Worm (Caenorhabditis elegans) whole organism, late embryonic: ENCODE measurements around the gene Y22D7AR.14.

ENCODE experiments used
- C08G9.2 ChIP-seq: sonication (generic microtip); optimal IDR thresholded peaks from 2 replicates; lab custom pipeline; 2016; ENCODE audit warnings: mild to moderate bottlenecking, missing genetic modification characterization, moderate library complexity, missing compliant biosample characterization
- T23F11.4 ChIP-seq: fragments of 200-800 bp; sonication (Bioruptor generic); optimal IDR thresholded peaks from 2 replicates; lab custom pipeline; 2018; ENCODE audit warnings: mild to moderate bottlenecking, missing genetic modification characterization, missing compliant biosample characterization
- ahr-1 ChIP-seq: sonication (generic microtip); optimal IDR thresholded peaks from 2 replicates; lab custom pipeline; 2016; ENCODE audit warnings: missing genetic modification characterization, missing compliant biosample characterization
- ceh-22 ChIP-seq: sonication (generic microtip); optimal IDR thresholded peaks from 2 replicates; lab custom pipeline; 2017; ENCODE audit warnings: missing biosample characterization, missing genetic modification characterization
- ceh-34 ChIP-seq: sonication (generic microtip); optimal IDR thresholded peaks from 2 replicates; lab custom pipeline; 2016; ENCODE audit warnings: mild to moderate bottlenecking, missing genetic modification characterization, missing compliant biosample characterization
- ceh-45 ChIP-seq: fragments of 200-800 bp; sonication (Bioruptor generic); IDR thresholded peaks from 2 replicates; pipeline ENCODE4 v1.3.6; 2022; ENCODE audit warnings: missing genetic modification reagents, missing genetic modification characterization, missing compliant biosample characterization
- dmd-4 ChIP-seq: sonication (generic microtip); optimal IDR thresholded peaks from 2 replicates; lab custom pipeline; 2016; ENCODE audit warnings: borderline replicate concordance, missing genetic modification characterization, missing compliant biosample characterization
- dve-1 ChIP-seq: sonication (generic microtip); optimal IDR thresholded peaks from 2 replicates; lab custom pipeline; 2017; ENCODE audit warnings: antibody characterized with exemption, mild to moderate bottlenecking, missing genetic modification characterization, missing compliant biosample characterization
- elt-2 ChIP-seq: sonication (generic microtip); optimal IDR thresholded peaks from 2 replicates; lab custom pipeline; 2016; ENCODE audit warnings: missing genetic modification reagents, missing genetic modification characterization, missing compliant biosample characterization
- eyg-1 ChIP-seq: sonication (generic microtip); optimal IDR thresholded peaks from 2 replicates; lab custom pipeline; 2016; ENCODE audit warnings: missing genotype, missing genetic modification characterization, missing compliant biosample characterization
- gmeb-2 ChIP-seq: sonication (generic microtip); optimal IDR thresholded peaks from 2 replicates; lab custom pipeline; 2016; ENCODE audit warnings: missing genetic modification characterization, inconsistent platforms, missing compliant biosample characterization
- hlh-13 ChIP-seq: fragments of 200-800 bp; sonication (Bioruptor generic); optimal IDR thresholded peaks from 2 replicates; lab custom pipeline; 2018; ENCODE audit warnings: mild to moderate bottlenecking, missing genetic modification characterization, missing compliant biosample characterization
- lin-11 ChIP-seq: fragments of 200-800 bp; sonication (Bioruptor generic); optimal IDR thresholded peaks from 2 replicates; lab custom pipeline; 2018; ENCODE audit warnings: mild to moderate bottlenecking, missing genetic modification characterization, missing compliant biosample characterization
- nhr-11 ChIP-seq: fragments of 150-350 bp; optimal IDR thresholded peaks from 2 replicates; lab custom pipeline; 2014; ENCODE audit warnings: missing biosample characterization, missing genetic modification characterization
- nhr-232 ChIP-seq: sonication (generic microtip); optimal IDR thresholded peaks from 2 replicates; lab custom pipeline; 2016; ENCODE audit warnings: missing genetic modification characterization, missing compliant biosample characterization
- pax-1 ChIP-seq: fragments of 150-350 bp; optimal IDR thresholded peaks from 2 replicates; lab custom pipeline; 2014; ENCODE audit warnings: missing biosample characterization, missing genetic modification characterization
- pha-2 ChIP-seq: sonication (generic microtip); optimal IDR thresholded peaks from 2 replicates; lab custom pipeline; 2017; ENCODE audit warnings: mild to moderate bottlenecking, missing genetic modification characterization, missing compliant biosample characterization
- pros-1 ChIP-seq: fragments of 150-350 bp; optimal IDR thresholded peaks from 2 replicates; lab custom pipeline; 2014; ENCODE audit warnings: missing biosample characterization, missing genetic modification reagents, missing genetic modification characterization
- ref-2 ChIP-seq: sonication (generic microtip); optimal IDR thresholded peaks from 2 replicates; lab custom pipeline; 2016; ENCODE audit warnings: missing genetic modification characterization, missing compliant biosample characterization
- rnt-1 ChIP-seq: sonication (generic microtip); optimal IDR thresholded peaks from 2 replicates; lab custom pipeline; 2016; ENCODE audit warnings: missing genetic modification characterization, missing compliant biosample characterization
- sdc-2 ChIP-seq: sonication (generic microtip); optimal IDR thresholded peaks from 2 replicates; lab custom pipeline; 2016; ENCODE audit warnings: missing genotype, missing genetic modification characterization, missing compliant biosample characterization
- sox-2 ChIP-seq: fragments of 200-800 bp; sonication (Bioruptor generic); IDR thresholded peaks from 2 replicates; pipeline ENCODE4 v1.3.6; 2022; ENCODE audit warnings: missing genetic modification reagents, missing genetic modification characterization, missing compliant biosample characterization
- syd-9 ChIP-seq: sonication (generic microtip); optimal IDR thresholded peaks from 2 replicates; lab custom pipeline; 2016; ENCODE audit warnings: mild to moderate bottlenecking, missing genetic modification characterization, moderate library complexity, missing compliant biosample characterization
- ttx-3 ChIP-seq: sonication (generic microtip); optimal IDR thresholded peaks from 2 replicates; lab custom pipeline; 2016; ENCODE audit warnings: missing genetic modification reagents, missing genetic modification characterization, missing compliant biosample characterization

Gene Y22D7AR.14

ce11 chrIII:1652181-1652580 lies 37.6 kb downstream of the Y22D7AR.14 start, which contains the start of gene Y22D7AL.1:
TSS of gene Y22D7AL.1 (plus strand) at chrIII:1652481.
- TF ChIP-seq ref-2 (no peak), eyg-1 (tag; lab: Kevin White, UChicago) (no peak)

DNA sequence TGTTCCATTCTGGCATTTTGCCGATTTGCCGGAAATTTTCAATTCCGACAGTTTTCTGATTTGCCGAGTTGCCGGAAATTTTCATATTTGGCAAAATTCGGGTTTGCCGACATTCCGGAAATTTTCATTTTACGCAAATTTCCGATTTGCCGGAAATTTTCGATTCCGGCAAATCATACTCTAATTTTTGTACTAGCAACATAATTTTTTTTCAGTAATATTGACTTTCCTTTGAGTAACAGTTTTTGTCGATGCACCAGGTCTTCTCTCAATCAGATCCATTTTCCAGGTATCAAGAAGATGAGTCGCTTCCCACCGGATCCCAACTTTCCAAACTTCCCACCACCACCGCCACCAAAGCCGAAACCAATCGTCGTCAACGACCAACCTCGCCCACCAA lies 48.7 kb downstream of the Y22D7AR.14 start, which contains the start of gene Y22D7AL.3:
Gene Y22D7AL.3 (plus strand): TSS at position 301 of the 400 bp plus-strand sequence.
- TF ChIP-seq dmd-4 (no peak), syd-9 (tag; lab: Kevin White, UChicago) (no peak), pax-1 (no peak), nhr-232 (no peak), C08G9.2 (tag; lab: Kevin White, UChicago) (no peak), ceh-34 (tag; lab: Kevin White, UChicago) (no peak), gmeb-2 (no peak), sdc-2 (tag; lab: Kevin White, UChicago) (no peak), ceh-22 (no peak), hlh-13 (GFP tag; lab: Kevin White, UChicago) (no peak), elt-2 (tag; lab: Kevin White, UChicago) (no peak), rnt-1 (tag; lab: Kevin White, UChicago) (no peak), pros-1 (tag; lab: Kevin White, UChicago) (no peak), sox-2 (GFP tag; lab: Robert Waterston, UW) (no peak), ahr-1 (tag; lab: Kevin White, UChicago) (no peak)

DNA sequence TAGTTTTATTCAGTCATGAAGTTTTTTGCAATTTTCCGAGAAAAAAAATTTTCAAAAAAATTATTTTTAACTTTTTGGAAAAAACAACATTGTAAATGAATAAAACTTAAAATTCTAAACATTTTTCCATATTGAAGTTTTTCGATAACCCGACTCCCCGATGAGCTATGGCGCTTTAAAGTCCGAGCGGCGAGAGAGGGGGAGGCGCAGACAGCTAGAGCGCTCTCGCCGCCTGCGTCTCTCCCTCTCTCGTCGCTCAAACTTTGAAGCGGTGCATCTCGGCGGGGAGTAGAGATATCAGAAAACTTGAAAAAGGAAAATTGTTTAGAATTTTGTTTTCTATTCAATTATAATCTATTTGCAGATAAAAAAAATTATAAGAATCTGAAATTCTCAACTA lies 51.5 kb downstream of the Y22D7AR.14 start:
- TF ChIP-seq pha-2 (tag; lab: Kevin White, UChicago) (no peak), lin-11 (no peak), nhr-11 (no peak), dve-1 (tag; lab: Kevin White, UChicago) (no peak), ttx-3 (tag; lab: Kevin White, UChicago) (no peak), ceh-22 (no peak), syd-9 (tag; lab: Kevin White, UChicago) (no peak), rnt-1 (tag; lab: Kevin White, UChicago) (no peak), T23F11.4 (no peak), ceh-45 (no peak)
